Fruit fly (Drosophila melanogaster): ENCODE data around the gene CG32706.

The CG32706 gene

dm6 chrX:9041789-9042456 lies 45.0 kb upstream of the CG32706 start (continued):
- TF ChIP-seq svp (GFP tag) (peak; percentile 68), CG1621 (tag; optimal IDR thresholded peaks at IDR 0.05) (no peak), Hr4 (GFP tag; optimal IDR thresholded peaks at IDR 0.05) (peak; percentile 68), CG6808 (GFP tag; optimal IDR thresholded peaks at IDR 0.05) (peak; percentile 49), Eip78C (GFP tag) (peak; percentile 95), achi (GFP tag; optimal IDR thresholded peaks at IDR 0.05) (peak; percentile 43), CG11762 (GFP tag; optimal IDR thresholded peaks at IDR 0.05; ENCODE audit: insufficient read depth) (peak; percentile 46), Eip75B (GFP tag; optimal IDR thresholded peaks at IDR 0.05) (peak; percentile 13), Met (GFP tag; optimal IDR thresholded peaks at IDR 0.05) (peak; percentile 61), Lpt (GFP tag; optimal IDR thresholded peaks at IDR 0.05) (peak; percentile 5), CG9139 (GFP tag; optimal IDR thresholded peaks at IDR 0.05) (no peak), CG10669 (GFP tag; optimal IDR thresholded peaks at IDR 0.05) (peak; percentile 21), Eip93F (GFP tag; optimal IDR thresholded peaks at IDR 0.05) (no peak), Smox (GFP tag; optimal IDR thresholded peaks at IDR 0.05) (peak; percentile 48), net (GFP tag; optimal IDR thresholded peaks at IDR 0.05) (peak; percentile 29), dsx (GFP tag; optimal IDR thresholded peaks at IDR 0.05; ENCODE audit: poor library complexity, severe bottlenecking) (no peak), CG11294 (GFP tag; IDR thresholded peaks at IDR 0.05) (no peak), CG11902 (GFP tag; optimal IDR thresholded peaks at IDR 0.05) (no peak), eg (GFP tag; IDR thresholded peaks at IDR 0.05) (peak; percentile 58; the same call in 2 of the 3 replicates), Sox15 (GFP tag; optimal IDR thresholded peaks at IDR 0.05) (peak; percentile 33), lz (GFP tag; optimal IDR thresholded peaks at IDR 0.05) (peak; percentile 45), pdm3 (GFP tag; optimal IDR thresholded peaks at IDR 0.05) (peak; percentile 63), fkh (GFP tag; optimal IDR thresholded peaks at IDR 0.05) (no peak), CG15336 (GFP tag; IDR thresholded peaks at IDR 0.05) (peak; percentile 69), CG3032 (tag; optimal IDR thresholded peaks at IDR 0.05) (peak; percentile 13), CG7368 (GFP tag; optimal IDR thresholded peaks at IDR 0.05) (peak; percentile 6), CG6854 (GFP tag; optimal IDR thresholded peaks at IDR 0.05) (no peak), salr (GFP tag; optimal IDR thresholded peaks at IDR 0.05) (peak in 1 of 2 experiments; percentile 67), Hr39 (GFP tag; optimal IDR thresholded peaks at IDR 0.05) (peak; percentile 39), CG8119 (GFP tag; IDR thresholded peaks at IDR 0.05) (peak; percentile 73), CG31627 (GFP tag; optimal IDR thresholded peaks at IDR 0.05) (peak; percentile 8), CG32006 (GFP tag; optimal IDR thresholded peaks at IDR 0.05) (peak; percentile 82), esn (GFP tag; optimal IDR thresholded peaks at IDR 0.05) (peak; percentile 56)

dm6 chrX:9042457-9043045 lies 44.4 kb upstream of the CG32706 start:
- TF ChIP-seq CG6276 (GFP tag; optimal IDR thresholded peaks at IDR 0.05) = no peak
- TF ChIP-seq CG34406 (GFP tag; optimal IDR thresholded peaks at IDR 0.05) = peak; percentile 27
- TF ChIP-seq lz (GFP tag; optimal IDR thresholded peaks at IDR 0.05) = no peak
- TF ChIP-seq fkh (GFP tag; optimal IDR thresholded peaks at IDR 0.05) = peak; percentile 60
- peak; percentile 25 for TF ChIP-seq cyc (GFP tag; optimal IDR thresholded peaks at IDR 0.05)
- TF ChIP-seq ss (GFP tag; optimal IDR thresholded peaks at IDR 0.05) = peak; percentile 8 to 25
- TF ChIP-seq salr (GFP tag; optimal IDR thresholded peaks at IDR 0.05) = no peak
- TF ChIP-seq fd85E (GFP tag; optimal IDR thresholded peaks at IDR 0.05) = no peak
- TF ChIP-seq Ets96B (tag; optimal IDR thresholded peaks at IDR 0.05) = peak; percentile 20
- peak; percentile 22 for TF ChIP-seq Hr4 (GFP tag; optimal IDR thresholded peaks at IDR 0.05)
- no peak for TF ChIP-seq Lpt (GFP tag; optimal IDR thresholded peaks at IDR 0.05)
- peak; percentile 7; the same call in 1 of the 2 replicates for TF ChIP-seq CG15336 (GFP tag; IDR thresholded peaks at IDR 0.05)
- TF ChIP-seq acj6 (GFP tag; optimal IDR thresholded peaks at IDR 0.05) = no peak
- no peak for TF ChIP-seq CG1621 (tag; optimal IDR thresholded peaks at IDR 0.05)
- peak; percentile 44; the same call in 2 of the 3 replicates for TF ChIP-seq eg (GFP tag; IDR thresholded peaks at IDR 0.05)
- TF ChIP-seq CG8632 (GFP tag; optimal IDR thresholded peaks at IDR 0.05) = no peak
- TF ChIP-seq CG3919 (GFP tag; optimal IDR thresholded peaks at IDR 0.05) = no peak
- no peak for TF ChIP-seq Hr38 (GFP tag; optimal IDR thresholded peaks at IDR 0.05)
- TF ChIP-seq CG31627 (GFP tag; optimal IDR thresholded peaks at IDR 0.05) = peak; percentile 20
- no peak for TF ChIP-seq fd59A (GFP tag; optimal IDR thresholded peaks at IDR 0.05)
- TF ChIP-seq CG10669 (GFP tag; optimal IDR thresholded peaks at IDR 0.05) = peak; percentile 20
- peak; percentile 59 for TF ChIP-seq Met (GFP tag; optimal IDR thresholded peaks at IDR 0.05)
- peak; percentile 10 for TF ChIP-seq Ets21C (GFP tag; optimal IDR thresholded peaks at IDR 0.05)
- TF ChIP-seq CG32006 (GFP tag; optimal IDR thresholded peaks at IDR 0.05) = peak; percentile 27
- TF ChIP-seq Blimp-1 (GFP tag; optimal IDR thresholded peaks at IDR 0.05) = no peak
- peak; percentile 20 for TF ChIP-seq dsx (GFP tag; optimal IDR thresholded peaks at IDR 0.05; ENCODE audit: poor library complexity, severe bottlenecking)
- no peak for TF ChIP-seq CG8319 (GFP tag; optimal IDR thresholded peaks at IDR 0.05)
- TF ChIP-seq CG9139 (GFP tag; optimal IDR thresholded peaks at IDR 0.05) = peak; percentile 16

Measured in whole organism, prepupa.